Worm (Caenorhabditis elegans) whole organism, L3 larva: ENCODE data around the gene R05F9.7.

ENCODE experiments used
- ZK546.5 ChIP-seq: sonication (generic microtip); optimal IDR thresholded peaks from 2 replicates; lab custom pipeline; 2017; ENCODE audit warnings: missing biosample characterization, missing genetic modification characterization
- aly-2 ChIP-seq: fragments of 150-350 bp; optimal IDR thresholded peaks from 2 replicates; lab custom pipeline; 2014; ENCODE audit warnings: missing biosample characterization, missing genetic modification characterization
- ceh-16 ChIP-seq: sonication (generic microtip); optimal IDR thresholded peaks from 2 replicates; lab custom pipeline; 2017; ENCODE audit warnings: missing biosample characterization, missing genetic modification characterization
- ceh-28 ChIP-seq: fragments of 150-350 bp; optimal IDR thresholded peaks from 2 replicates; lab custom pipeline; 2014; ENCODE audit warnings: missing biosample characterization, missing genetic modification reagents, missing genetic modification characterization
- ceh-9 ChIP-seq: sonication (generic microtip); optimal IDR thresholded peaks from 2 replicates; lab custom pipeline; 2018; ENCODE audit warnings: missing biosample characterization, missing genetic modification characterization
- daf-12 ChIP-seq: fragments of 150-350 bp; optimal IDR thresholded peaks from 2 replicates; lab custom pipeline; 2014; ENCODE audit warnings: missing biosample characterization, missing genetic modification reagents, missing genetic modification characterization
- elt-1 ChIP-seq: fragments of 150-350 bp; optimal IDR thresholded peaks from 2 replicates; lab custom pipeline; 2014; ENCODE audit warnings: missing biosample characterization, missing genetic modification characterization
- elt-2 ChIP-seq: sonication (generic microtip); optimal IDR thresholded peaks from 2 replicates; lab custom pipeline; 2016; ENCODE audit warnings: missing genetic modification reagents, mild to moderate bottlenecking, missing genetic modification characterization, missing compliant biosample characterization
- elt-3 ChIP-seq, 3 experiments: fragments of 150-350 bp in 1 of 3; sonication (generic microtip) in 2 of 3; optimal IDR thresholded peaks; 2 replicates in 2 of 3; 4 replicates in 1 of 3; lab custom pipeline; 2014 to 2017; ENCODE audit warnings: missing biosample characterization in 3 of 3, missing genetic modification characterization in 3 of 3
- eor-1 ChIP-seq, 2 experiments: fragments of 150-350 bp; optimal IDR thresholded peaks; 2 replicates each; lab custom pipeline; 2014 to 2018; ENCODE audit warnings: missing biosample characterization in 2 of 2, missing genetic modification characterization in 2 of 2
- fkh-10 ChIP-seq: sonication (generic microtip); optimal IDR thresholded peaks from 2 replicates; lab custom pipeline; 2017; ENCODE audit warnings: missing biosample characterization, missing genetic modification reagents, missing genetic modification characterization
- fkh-2 ChIP-seq: fragments of 150-350 bp; optimal IDR thresholded peaks from 2 replicates; lab custom pipeline; 2014; ENCODE audit warnings: missing biosample characterization, missing genetic modification reagents, missing genetic modification characterization
- fos-1 ChIP-seq: fragments of 150-350 bp; optimal IDR thresholded peaks from 2 replicates; lab custom pipeline; 2014; ENCODE audit warnings: missing biosample characterization, missing genetic modification characterization
- hmg-11 ChIP-seq: sonication (generic microtip); optimal IDR thresholded peaks from 2 replicates; lab custom pipeline; 2016; ENCODE audit warnings: missing genetic modification characterization, missing compliant biosample characterization
- jun-1 ChIP-seq: fragments of 150-350 bp; optimal IDR thresholded peaks from 2 replicates; lab custom pipeline; 2014; ENCODE audit warnings: missing biosample characterization, missing genetic modification reagents, missing genetic modification characterization
- lin-15B ChIP-seq: fragments of 150-350 bp; optimal IDR thresholded peaks from 2 replicates; lab custom pipeline; 2014; ENCODE audit warnings: missing biosample characterization, missing genetic modification characterization
- nfya-1 ChIP-seq: sonication (generic microtip); optimal IDR thresholded peaks from 2 replicates; lab custom pipeline; 2017; ENCODE audit warnings: missing genetic modification characterization, mild to moderate bottlenecking, missing compliant biosample characterization, antibody characterized with exemption, moderate library complexity; ENCODE audit not compliant: insufficient read depth
- nhr-11 ChIP-seq: fragments of 150-350 bp; optimal IDR thresholded peaks from 2 replicates; lab custom pipeline; 2014; ENCODE audit warnings: missing biosample characterization, missing genetic modification characterization
- nhr-237 ChIP-seq: fragments of 150-350 bp; optimal IDR thresholded peaks from 2 replicates; lab custom pipeline; 2014; ENCODE audit warnings: missing biosample characterization, missing genetic modification characterization
- nhr-25 ChIP-seq: sonication (generic microtip); optimal IDR thresholded peaks from 2 replicates; lab custom pipeline; 2017; ENCODE audit warnings: missing biosample characterization, missing genetic modification characterization
- nhr-28 ChIP-seq: fragments of 150-350 bp; optimal IDR thresholded peaks from 2 replicates; lab custom pipeline; 2014; ENCODE audit warnings: missing biosample characterization, missing genetic modification characterization
- nhr-43 ChIP-seq: sonication (generic microtip); optimal IDR thresholded peaks from 2 replicates; lab custom pipeline; 2016; ENCODE audit warnings: mild to moderate bottlenecking, missing genetic modification characterization, missing compliant biosample characterization; ENCODE audit not compliant: poor library complexity, severe bottlenecking
- nhr-67 ChIP-seq: fragments of 150-350 bp; optimal IDR thresholded peaks from 2 replicates; lab custom pipeline; 2014; ENCODE audit warnings: missing biosample characterization, missing genetic modification characterization
- nhr-76 ChIP-seq: fragments of 150-350 bp; sonication (generic microtip); optimal IDR thresholded peaks from 5 replicates; lab custom pipeline; 2014; ENCODE audit warnings: missing biosample characterization, missing genetic modification characterization
- nhr-77 ChIP-seq: fragments of 150-350 bp; optimal IDR thresholded peaks from 2 replicates; lab custom pipeline; 2014; ENCODE audit warnings: missing biosample characterization, missing genetic modification characterization
- pha-4 ChIP-seq: fragments of 150-350 bp; optimal IDR thresholded peaks from 2 replicates; lab custom pipeline; 2014; ENCODE audit warnings: missing biosample characterization, missing genetic modification reagents, missing genetic modification characterization
- pqm-1 ChIP-seq: fragments of 150-350 bp; optimal IDR thresholded peaks from 2 replicates; lab custom pipeline; 2017; ENCODE audit warnings: missing biosample characterization, missing genetic modification characterization, inconsistent platforms
- sea-2 ChIP-seq: fragments of 150-350 bp; sonication (generic microtip); optimal IDR thresholded peaks from 4 replicates; lab custom pipeline; 2014; ENCODE audit warnings: missing biosample characterization, missing genetic modification reagents, missing genetic modification characterization
- tbx-2 ChIP-seq: sonication (generic microtip); optimal IDR thresholded peaks from 2 replicates; lab custom pipeline; 2016; ENCODE audit warnings: mild to moderate bottlenecking, missing genetic modification characterization, missing compliant biosample characterization
- unc-39 ChIP-seq: sonication (generic microtip); optimal IDR thresholded peaks from 4 replicates; lab custom pipeline; 2017; ENCODE audit warnings: missing biosample characterization, missing genetic modification characterization
- unc-62 ChIP-seq: fragments of 150-350 bp; sonication (generic microtip); optimal IDR thresholded peaks from 4 replicates; lab custom pipeline; 2014; ENCODE audit warnings: missing biosample characterization, missing genetic modification reagents, missing genetic modification characterization
- zag-1 ChIP-seq: fragments of 150-350 bp; optimal IDR thresholded peaks from 2 replicates; lab custom pipeline; 2014; ENCODE audit warnings: missing biosample characterization, missing genetic modification characterization
- ztf-4 ChIP-seq: fragments of 150-350 bp; optimal IDR thresholded peaks from 2 replicates; lab custom pipeline; 2014; ENCODE audit warnings: missing biosample characterization, missing genetic modification characterization

The R05F9.7 gene

ce11 chrII:4869793-4870343 lies 16.2 kb upstream of the R05F9.7 start:
- no peak for TF ChIP-seq pqm-1 (tag; lab: Kevin White, UChicago)
- TF ChIP-seq tbx-2 (tag; lab: Kevin White, UChicago): no peak
- no peak for TF ChIP-seq nhr-25 (tag; lab: Kevin White, UChicago)
- TF ChIP-seq ZK546.5 (tag; lab: Kevin White, UChicago): no peak
- no peak for TF ChIP-seq ceh-28
- TF ChIP-seq fkh-10 (GFP tag; lab: Kevin White, UChicago): no peak
- no peak for TF ChIP-seq ceh-16 (tag; lab: Kevin White, UChicago)
- TF ChIP-seq nfya-1 (tag; lab: Kevin White, UChicago): no peak
- TF ChIP-seq elt-1 (tag; lab: Kevin White, UChicago): no peak
- TF ChIP-seq elt-3 (tag; optimal IDR thresholded peaks at IDR 0.05; lab: Kevin White, UChicago): no peak
- no peak for TF ChIP-seq ceh-9 (tag; lab: Kevin White, UChicago)
- no peak for TF ChIP-seq daf-12 (tag; lab: Kevin White, UChicago)
- no peak for TF ChIP-seq lin-15B

- TF ChIP-seq nhr-67 (tag; lab: Kevin White, UChicago) (no peak), elt-2 (tag; lab: Kevin White, UChicago) (no peak), zag-1 (no peak)
Measured at ce11 chrII:4870691-4871090, 15.4 kb upstream of the R05F9.7 start, which contains the start of gene col-20. col-20 (minus strand) TSS chrII:4870791.

ce11 chrII:4871834-4872233 lies 14.2 kb upstream of the R05F9.7 start:
- TF ChIP-seq sea-2 (GFP tag; lab: Kevin White, UChicago) (no peak), hmg-11 (tag; lab: Kevin White, UChicago) (no peak), nhr-43 (tag; lab: Kevin White, UChicago) (peak; percentile 35), pha-4 (tag; lab: Kevin White, UChicago) (no peak), unc-62 (no peak), unc-39 (tag; lab: Kevin White, UChicago) (no peak), fkh-10 (GFP tag; lab: Kevin White, UChicago) (no peak), nfya-1 (tag; lab: Kevin White, UChicago) (no peak)

ce11 chrII:4873029-4873428 lies 13.0 kb upstream of the R05F9.7 start, which contains the start of gene col-73:
col-73 (minus strand) TSS chrII:4873129.
- TF ChIP-seq nfya-1 (tag; lab: Kevin White, UChicago) (no peak), pqm-1 (tag; lab: Kevin White, UChicago) (no peak), nhr-76 (no peak), ceh-28 (no peak), hmg-11 (tag; lab: Kevin White, UChicago) (no peak), nhr-11 (tag; lab: Kevin White, UChicago) (no peak), nhr-237 (tag; lab: Kevin White, UChicago) (no peak), nhr-28 (tag; lab: Kevin White, UChicago) (no peak), fkh-2 (tag; lab: Kevin White, UChicago) (no peak), elt-2 (tag; lab: Kevin White, UChicago) (no peak), eor-1 (tag; optimal IDR thresholded peaks at IDR 0.05; lab: Kevin White, UChicago) (no peak), nhr-77 (tag; lab: Kevin White, UChicago) (no peak), fos-1 (tag; lab: Kevin White, UChicago) (no peak), nhr-43 (tag; lab: Kevin White, UChicago) (no peak), unc-62 (no peak), ztf-4 (tag; lab: Kevin White, UChicago) (no peak)

ce11 chrII:4874335-4874861 lies 11.7 kb upstream of the R05F9.7 start, which contains the start of gene F11G11.15:
F11G11.15 (plus strand) TSS chrII:4874845.
- TF ChIP-seq jun-1 (tag; lab: Kevin White, UChicago) (no peak), aly-2 (tag; lab: Kevin White, UChicago) (no peak), nhr-25 (tag; lab: Kevin White, UChicago) (peak; percentile 79), elt-3 (tag; optimal IDR thresholded peaks at IDR 0.05; lab: Kevin White, UChicago) (peak in 1 of 3 experiments; percentile 42), nhr-43 (tag; lab: Kevin White, UChicago) (peak; percentile 25), eor-1 (tag; optimal IDR thresholded peaks at IDR 0.05; lab: Kevin White, UChicago) (no peak), elt-2 (tag; lab: Kevin White, UChicago) (no peak), nhr-67 (tag; lab: Kevin White, UChicago) (no peak)
